Worm (Caenorhabditis elegans): ENCODE results near the gene srd-45.
"Not testable (repeated sequence)": the region's sequence is repeated elsewhere in the genome, so short reads cannot be mapped to it uniquely, and the experiment has no call there.

srd-45 gene

ce11 chrX:12296392-12296791 is 32.4 kb upstream of the srd-45 start, which contains the start of gene W06D11.2:
Gene W06D11.2, minus strand, starts transcription at chrX:12296730.
- TF ChIP-seq ceh-36 (tag; optimal IDR thresholded peaks at IDR 0.05) (no peak), pes-1 (GFP tag; IDR thresholded peaks at IDR 0.05) (no peak), ama-1 (optimal IDR thresholded peaks at IDR 0.05) (no peak), ets-7 (tag; optimal IDR thresholded peaks at IDR 0.05) (no peak), tbx-11 (GFP tag; IDR thresholded peaks at IDR 0.05) (no peak), aly-1 (tag; optimal IDR thresholded peaks at IDR 0.05) (no peak), hnd-1 (tag; optimal IDR thresholded peaks at IDR 0.05) (no peak), B0310.2 (tag; optimal IDR thresholded peaks at IDR 0.05) (no peak), scrt-1 (GFP tag; IDR thresholded peaks at IDR 0.05) (no peak), tra-4 (tag; optimal IDR thresholded peaks at IDR 0.05) (no peak), ceh-13 (GFP tag; optimal IDR thresholded peaks at IDR 0.05) (no peak), hmbx-1 (tag; optimal IDR thresholded peaks at IDR 0.05) (no peak), flt-1 (GFP tag; IDR thresholded peaks at IDR 0.05) (no peak), tbx-37 (GFP tag; conservative IDR thresholded peaks at IDR 0.05) (no peak), sea-1 (GFP tag; conservative IDR thresholded peaks at IDR 0.05) (no peak), F13C5.2 (tag; optimal IDR thresholded peaks at IDR 0.05) (no peak), hmg-4 (GFP tag; optimal IDR thresholded peaks at IDR 0.05) (no peak)

ce11 chrX:12298324-12298723 is 30.5 kb upstream of the srd-45 start, which contains the start of gene W06D11.3:
Gene W06D11.3, plus strand, starts transcription at chrX:12298683.
- TF ChIP-seq tbx-37 (GFP tag; conservative IDR thresholded peaks at IDR 0.05) (no peak), ama-1 (optimal IDR thresholded peaks at IDR 0.05) (no peak), hnd-1 (tag; optimal IDR thresholded peaks at IDR 0.05) (no peak)

- TF ChIP-seq B0310.2 (tag; optimal IDR thresholded peaks at IDR 0.05): no peak
- no peak for TF ChIP-seq tbx-11 (GFP tag; IDR thresholded peaks at IDR 0.05)
- TF ChIP-seq flt-1 (GFP tag; IDR thresholded peaks at IDR 0.05): no peak
- TF ChIP-seq aly-1 (tag; optimal IDR thresholded peaks at IDR 0.05): no peak
- TF ChIP-seq ets-7 (tag; optimal IDR thresholded peaks at IDR 0.05): no peak
- TF ChIP-seq scrt-1 (GFP tag; IDR thresholded peaks at IDR 0.05): no peak
- no peak for TF ChIP-seq ceh-36 (tag; optimal IDR thresholded peaks at IDR 0.05)
- TF ChIP-seq pes-1 (GFP tag; IDR thresholded peaks at IDR 0.05): no peak
- no peak for TF ChIP-seq hnd-1 (tag; optimal IDR thresholded peaks at IDR 0.05)
- no peak for TF ChIP-seq sea-1 (GFP tag; conservative IDR thresholded peaks at IDR 0.05)
- TF ChIP-seq ama-1 (optimal IDR thresholded peaks at IDR 0.05): no peak
- TF ChIP-seq F13C5.2 (tag; optimal IDR thresholded peaks at IDR 0.05): no peak
- TF ChIP-seq tbx-37 (GFP tag; conservative IDR thresholded peaks at IDR 0.05): no peak
- TF ChIP-seq tra-4 (tag; optimal IDR thresholded peaks at IDR 0.05): no peak
- TF ChIP-seq hmg-4 (GFP tag; optimal IDR thresholded peaks at IDR 0.05): no peak
- no peak for TF ChIP-seq ceh-13 (GFP tag; optimal IDR thresholded peaks at IDR 0.05)
- TF ChIP-seq hmbx-1 (tag; optimal IDR thresholded peaks at IDR 0.05): no peak
Observed at ce11 chrX:12299834-12300233, 28.9 kb upstream of the srd-45 start, which contains the start of gene W06D11.5. Gene W06D11.5, plus strand, starts transcription at chrX:12300134.

ce11 chrX:12302755-12303154 is 26.0 kb upstream of the srd-45 start, which contains the start of gene dot-1.3:
Gene dot-1.3, minus strand, starts transcription at chrX:12302855.
- TF ChIP-seq aly-1 (tag; optimal IDR thresholded peaks at IDR 0.05); tbx-37 (GFP tag; conservative IDR thresholded peaks at IDR 0.05); tra-4 (tag; optimal IDR thresholded peaks at IDR 0.05): not testable (repeated sequence)

- TF ChIP-seq scrt-1 (GFP tag; IDR thresholded peaks at IDR 0.05): no peak
- TF ChIP-seq hmbx-1 (tag; optimal IDR thresholded peaks at IDR 0.05): no peak
- TF ChIP-seq tbx-37 (GFP tag; conservative IDR thresholded peaks at IDR 0.05): no peak
Observed at ce11 chrX:12304231-12304630, 24.5 kb upstream of the srd-45 start.

- TF ChIP-seq hnd-1 (tag; optimal IDR thresholded peaks at IDR 0.05): no peak
- no peak for TF ChIP-seq F13C5.2 (tag; optimal IDR thresholded peaks at IDR 0.05)
- TF ChIP-seq hmbx-1 (tag; optimal IDR thresholded peaks at IDR 0.05): no peak
- TF ChIP-seq aly-1 (tag; optimal IDR thresholded peaks at IDR 0.05): no peak
- no peak for TF ChIP-seq flt-1 (GFP tag; IDR thresholded peaks at IDR 0.05)
- TF ChIP-seq ama-1 (optimal IDR thresholded peaks at IDR 0.05): no peak
- no peak for TF ChIP-seq ceh-13 (GFP tag; optimal IDR thresholded peaks at IDR 0.05)
- no peak for TF ChIP-seq B0310.2 (tag; optimal IDR thresholded peaks at IDR 0.05)
- TF ChIP-seq tbx-11 (GFP tag; IDR thresholded peaks at IDR 0.05): no peak
- TF ChIP-seq sea-1 (GFP tag; conservative IDR thresholded peaks at IDR 0.05): no peak
- TF ChIP-seq scrt-1 (GFP tag; IDR thresholded peaks at IDR 0.05): no peak
- no peak for TF ChIP-seq pes-1 (GFP tag; IDR thresholded peaks at IDR 0.05)
- no peak for TF ChIP-seq ceh-36 (tag; optimal IDR thresholded peaks at IDR 0.05)
- TF ChIP-seq ets-7 (tag; optimal IDR thresholded peaks at IDR 0.05): no peak
- no peak for TF ChIP-seq tbx-37 (GFP tag; conservative IDR thresholded peaks at IDR 0.05)
- TF ChIP-seq tra-4 (tag; optimal IDR thresholded peaks at IDR 0.05): no peak
- no peak for TF ChIP-seq hmg-4 (GFP tag; optimal IDR thresholded peaks at IDR 0.05)
Observed at ce11 chrX:12306565-12306964, 22.2 kb upstream of the srd-45 start, which contains the start of gene phf-32. Gene phf-32, plus strand, starts transcription at chrX:12306865.

- not testable (repeated sequence) for TF ChIP-seq hnd-1 (tag; optimal IDR thresholded peaks at IDR 0.05); aly-1 (tag; optimal IDR thresholded peaks at IDR 0.05); tbx-37 (GFP tag; conservative IDR thresholded peaks at IDR 0.05)
Observed at ce11 chrX:12308045-12308499, 20.7 kb upstream of the srd-45 start, which contains the start of gene F17A2.16. Gene F17A2.16, plus strand, starts transcription at chrX:12308449.

- TF ChIP-seq ceh-36 (tag; optimal IDR thresholded peaks at IDR 0.05) (no peak), ceh-13 (GFP tag; optimal IDR thresholded peaks at IDR 0.05) (no peak), B0310.2 (tag; optimal IDR thresholded peaks at IDR 0.05) (no peak), tra-4 (tag; optimal IDR thresholded peaks at IDR 0.05) (no peak), ets-7 (tag; optimal IDR thresholded peaks at IDR 0.05) (no peak), pes-1 (GFP tag; IDR thresholded peaks at IDR 0.05) (no peak)
Observed at ce11 chrX:12313779-12314178, 15.0 kb upstream of the srd-45 start.

Measured in whole organism, early embryonic.